Worm (Caenorhabditis elegans) whole organism, young adult: ENCODE data around the gene mtpn-1.

ENCODE experiments used
- attf-3 ChIP-seq: fragments of 200-800 bp; sonication (Bioruptor generic); conservative IDR thresholded peaks from 2 replicates; pipeline ENCODE4 v1.3.6; 2022; ENCODE audit warnings: missing genetic modification reagents, missing genetic modification characterization, missing compliant biosample characterization
- chd-7 ChIP-seq: sonication (generic microtip); optimal IDR thresholded peaks from 2 replicates; lab custom pipeline; 2016; ENCODE audit warnings: mild to moderate bottlenecking, missing genetic modification characterization, moderate library complexity, missing compliant biosample characterization
- zfh-2 ChIP-seq: fragments of 200-800 bp; sonication (Bioruptor generic); conservative IDR thresholded peaks from 2 replicates; pipeline ENCODE4 v1.3.6; 2022; ENCODE audit warnings: missing genetic modification reagents, missing genetic modification characterization, missing compliant biosample characterization

- no peak for TF ChIP-seq zfh-2 (GFP tag; lab: Robert Waterston, UW)
- no peak for TF ChIP-seq chd-7 (tag; lab: Kevin White, UChicago)
- TF ChIP-seq attf-3 (GFP tag; lab: Robert Waterston, UW), result no peak
These were observed 41.4 kb upstream of the mtpn-1 start, which contains the start of gene T24D8.6 for ce11 chrX:2365890-2366289.
